Worm (Caenorhabditis elegans) whole organism, L1 larva: ENCODE data around the gene C03C10.2.

Experiments
- C16A3.4 ChIP-seq: fragments of 150-350 bp; optimal IDR thresholded peaks from 2 replicates; lab custom pipeline; 2014; ENCODE audit warnings: missing biosample characterization, missing genetic modification characterization
- C34B4.2 ChIP-seq: sonication (generic microtip); optimal IDR thresholded peaks from 2 replicates; lab custom pipeline; 2017; ENCODE audit warnings: mild to moderate bottlenecking, missing genetic modification characterization, missing compliant biosample characterization
- aha-1 ChIP-seq: fragments of 150-350 bp; optimal IDR thresholded peaks from 2 replicates; lab custom pipeline; 2014; ENCODE audit warnings: missing biosample characterization, missing genetic modification characterization
- alr-1 ChIP-seq: fragments of 200-800 bp; sonication (Bioruptor generic); optimal IDR thresholded peaks from 2 replicates; lab custom pipeline; 2018; ENCODE audit warnings: borderline replicate concordance, mild to moderate bottlenecking, missing genetic modification characterization, missing compliant biosample characterization
- ceh-8 ChIP-seq: fragments of 200-800 bp; sonication (Bioruptor generic); optimal IDR thresholded peaks from 2 replicates; lab custom pipeline; 2018; ENCODE audit warnings: mild to moderate bottlenecking, missing genetic modification characterization, moderate library complexity, missing compliant biosample characterization
- ceh-82 ChIP-seq, 3 experiments: fragments of 150-350 bp in 1 of 3; sonication (generic microtip) in 2 of 3; optimal IDR thresholded peaks; 2 replicates each; lab custom pipeline; 2014 to 2017; ENCODE audit warnings: missing biosample characterization in 3 of 3, missing genetic modification characterization in 3 of 3
- ceh-90 ChIP-seq: sonication (generic microtip); optimal IDR thresholded peaks from 2 replicates; lab custom pipeline; 2016; ENCODE audit warnings: missing genetic modification characterization, missing compliant biosample characterization
- ces-1 ChIP-seq: fragments of 150-350 bp; optimal IDR thresholded peaks from 2 replicates; lab custom pipeline; 2014; ENCODE audit warnings: missing biosample characterization, missing genetic modification reagents, missing genetic modification characterization
- dpl-1 ChIP-seq, 3 experiments: fragments of 150-350 bp in 2 of 3; sonication (generic microtip) in 1 of 3; optimal IDR thresholded peaks; 2 replicates each; lab custom pipeline; 2014 to 2017; ENCODE audit warnings: missing biosample characterization in 3 of 3, missing genetic modification characterization in 3 of 3, missing genetic modification reagents in 3 of 3
- dsc-1 ChIP-seq: sonication (generic microtip); optimal IDR thresholded peaks from 2 replicates; lab custom pipeline; 2016; ENCODE audit warnings: mild to moderate bottlenecking, missing genetic modification characterization, missing compliant biosample characterization
- efl-1 ChIP-seq, 4 experiments: fragments of 150-350 bp; optimal IDR thresholded peaks in 3 of 4; peaks in 1 of 4; 1 replicate in 1 of 4; 2 replicates in 3 of 4; lab custom pipeline; 2014; ENCODE audit warnings: missing biosample characterization in 2 of 4, missing genetic modification characterization in 2 of 4, missing genetic modification reagents in 2 of 4
- egl-13 ChIP-seq: sonication (generic microtip); optimal IDR thresholded peaks from 2 replicates; lab custom pipeline; 2016; ENCODE audit warnings: missing genotype, missing genetic modification reagents, missing genetic modification characterization, missing compliant biosample characterization
- egl-27 ChIP-seq, 2 experiments: fragments of 150-350 bp in 1 of 2; sonication (generic microtip); optimal IDR thresholded peaks; 3 replicates each; lab custom pipeline; 2017 to 2018; ENCODE audit warnings: missing biosample characterization in 2 of 2, missing genetic modification characterization in 2 of 2, missing genetic modification reagents in 2 of 2
- elt-2 ChIP-seq: sonication (generic microtip); optimal IDR thresholded peaks from 2 replicates; lab custom pipeline; 2016; ENCODE audit warnings: missing genetic modification characterization, mild to moderate bottlenecking, inconsistent platforms, missing compliant biosample characterization, missing genetic modification reagents
- elt-3 ChIP-seq, 6 experiments: fragments of 150-350 bp in 1 of 6; sonication (generic microtip); optimal IDR thresholded peaks; 2 replicates each; lab custom pipeline; 2017 to 2018; ENCODE audit warnings: missing biosample characterization in 6 of 6, missing genetic modification characterization in 6 of 6, inconsistent platforms in 1 of 6
- ets-5 ChIP-seq: fragments of 200-800 bp; sonication (Bioruptor generic); IDR thresholded peaks from 2 replicates; pipeline ENCODE4 v1.3.6; 2022; ENCODE audit warnings: missing genetic modification characterization, missing compliant biosample characterization
- fkh-8 ChIP-seq: sonication (generic microtip); optimal IDR thresholded peaks from 2 replicates; lab custom pipeline; 2016; ENCODE audit warnings: mild to moderate bottlenecking, missing genetic modification characterization, missing compliant biosample characterization
- fos-1 ChIP-seq: fragments of 150-350 bp; optimal IDR thresholded peaks from 2 replicates; lab custom pipeline; 2014; ENCODE audit warnings: missing biosample characterization, missing genetic modification characterization
- hlh-17 ChIP-seq: fragments of 200-800 bp; sonication (Bioruptor generic); optimal IDR thresholded peaks from 2 replicates; lab custom pipeline; 2018; ENCODE audit warnings: missing genetic modification characterization, mild to moderate bottlenecking, missing compliant biosample characterization, moderate library complexity, borderline replicate concordance
- hlh-4 ChIP-seq: sonication (generic microtip); optimal IDR thresholded peaks from 2 replicates; lab custom pipeline; 2016; ENCODE audit warnings: mild to moderate bottlenecking, missing genetic modification characterization, missing compliant biosample characterization
- irx-1 ChIP-seq: sonication (generic microtip); optimal IDR thresholded peaks from 2 replicates; lab custom pipeline; 2016; ENCODE audit warnings: missing genetic modification characterization, missing compliant biosample characterization
- jun-1 ChIP-seq: fragments of 150-350 bp; optimal IDR thresholded peaks from 2 replicates; lab custom pipeline; 2014; ENCODE audit warnings: missing biosample characterization, missing genetic modification reagents, missing genetic modification characterization
- lin-13 ChIP-seq: fragments of 150-350 bp; optimal IDR thresholded peaks from 2 replicates; lab custom pipeline; 2014; ENCODE audit warnings: missing biosample characterization, missing genetic modification reagents, missing genetic modification characterization
- lin-14 ChIP-seq: fragments of 200-800 bp; sonication (Bioruptor generic); optimal IDR thresholded peaks from 2 replicates; lab custom pipeline; 2018; ENCODE audit warnings: mild to moderate bottlenecking, missing genetic modification characterization, moderate library complexity, missing compliant biosample characterization
- lin-15B ChIP-seq: fragments of 150-350 bp; sonication (generic microtip); optimal IDR thresholded peaks from 3 replicates; lab custom pipeline; 2014; ENCODE audit warnings: missing biosample characterization, missing genetic modification characterization
- lin-35 ChIP-seq, 2 experiments: fragments of 150-350 bp; optimal IDR thresholded peaks; 2 replicates each; lab custom pipeline; 2014; ENCODE audit warnings: missing biosample characterization in 2 of 2, missing genetic modification characterization in 2 of 2, missing genetic modification reagents in 2 of 2
- lin-39 ChIP-seq: fragments of 150-350 bp; optimal IDR thresholded peaks from 2 replicates; lab custom pipeline; 2014; ENCODE audit warnings: missing biosample characterization, missing genetic modification reagents, missing genetic modification characterization
- lir-3 ChIP-seq: sonication (generic microtip); optimal IDR thresholded peaks from 2 replicates; lab custom pipeline; 2016; ENCODE audit warnings: mild to moderate bottlenecking, missing genetic modification characterization, moderate library complexity, missing compliant biosample characterization; ENCODE audit not compliant: poor library complexity
- lsy-2 ChIP-seq, 2 experiments: fragments of 150-350 bp; optimal IDR thresholded peaks; 2 replicates each; lab custom pipeline; 2014; ENCODE audit warnings: missing biosample characterization in 2 of 2, missing genetic modification characterization in 2 of 2
- mef-2 ChIP-seq: fragments of 150-350 bp; optimal IDR thresholded peaks from 2 replicates; lab custom pipeline; 2014; ENCODE audit warnings: missing biosample characterization, missing genetic modification characterization
- mep-1 ChIP-seq: fragments of 150-350 bp; optimal IDR thresholded peaks from 2 replicates; lab custom pipeline; 2014; ENCODE audit warnings: missing biosample characterization, missing genetic modification characterization
- nhr-11 ChIP-seq: fragments of 150-350 bp; optimal IDR thresholded peaks from 2 replicates; lab custom pipeline; 2014; ENCODE audit warnings: missing biosample characterization, missing genetic modification characterization
- nhr-19 ChIP-seq: fragments of 200-800 bp; sonication (Bioruptor generic); conservative IDR thresholded peaks from 2 replicates; pipeline ENCODE4 v1.3.6; 2022; ENCODE audit warnings: missing genetic modification characterization, missing compliant biosample characterization
- nhr-20 ChIP-seq: sonication (generic microtip); optimal IDR thresholded peaks from 2 replicates; lab custom pipeline; 2016; ENCODE audit warnings: mild to moderate bottlenecking, missing genetic modification characterization, missing compliant biosample characterization
- nhr-47 ChIP-seq: sonication (generic microtip); optimal IDR thresholded peaks from 2 replicates; lab custom pipeline; 2016; ENCODE audit warnings: mild to moderate bottlenecking, missing genetic modification characterization, moderate library complexity, missing compliant biosample characterization
- nhr-71 ChIP-seq: sonication (generic microtip); optimal IDR thresholded peaks from 2 replicates; lab custom pipeline; 2016; ENCODE audit warnings: mild to moderate bottlenecking, missing genetic modification characterization, moderate library complexity, missing compliant biosample characterization
- nhr-77 ChIP-seq: fragments of 150-350 bp; optimal IDR thresholded peaks from 2 replicates; lab custom pipeline; 2014; ENCODE audit warnings: missing biosample characterization, missing genetic modification characterization
- pqm-1 ChIP-seq: sonication (generic microtip); optimal IDR thresholded peaks from 3 replicates; lab custom pipeline; 2017; ENCODE audit warnings: missing biosample characterization, missing genetic modification characterization
- skn-1 ChIP-seq: fragments of 150-350 bp; optimal IDR thresholded peaks from 2 replicates; lab custom pipeline; 2014; ENCODE audit warnings: missing biosample characterization, missing genetic modification characterization
- sox-4 ChIP-seq: sonication (generic microtip); optimal IDR thresholded peaks from 2 replicates; lab custom pipeline; 2016; ENCODE audit warnings: missing genetic modification characterization, missing compliant biosample characterization
- swsn-7 ChIP-seq: sonication (generic microtip); optimal IDR thresholded peaks from 2 replicates; lab custom pipeline; 2016; ENCODE audit warnings: missing genetic modification characterization, missing compliant biosample characterization
- unc-130 ChIP-seq: fragments of 150-350 bp; optimal IDR thresholded peaks from 2 replicates; lab custom pipeline; 2017; ENCODE audit warnings: missing biosample characterization, missing genetic modification characterization, inconsistent platforms
- unc-30 ChIP-seq: sonication (generic microtip); optimal IDR thresholded peaks from 2 replicates; lab custom pipeline; 2017; ENCODE audit warnings: missing biosample characterization, missing genetic modification characterization
- unc-62 ChIP-seq: fragments of 150-350 bp; optimal IDR thresholded peaks from 2 replicates; lab custom pipeline; 2014; ENCODE audit warnings: missing biosample characterization, missing genetic modification reagents, missing genetic modification characterization
- xbp-1 ChIP-seq: sonication (generic microtip); optimal IDR thresholded peaks from 2 replicates; lab custom pipeline; 2016; ENCODE audit warnings: missing genetic modification characterization, missing compliant biosample characterization
- zag-1 ChIP-seq: fragments of 150-350 bp; optimal IDR thresholded peaks from 2 replicates; lab custom pipeline; 2014; ENCODE audit warnings: missing biosample characterization, missing genetic modification characterization
- zip-4 ChIP-seq: fragments of 200-800 bp; sonication (Bioruptor generic); optimal IDR thresholded peaks from 2 replicates; lab custom pipeline; 2018; ENCODE audit warnings: mild to moderate bottlenecking, missing genetic modification characterization, moderate library complexity, missing compliant biosample characterization
- ztf-4 ChIP-seq: fragments of 150-350 bp; optimal IDR thresholded peaks from 2 replicates; lab custom pipeline; 2014; ENCODE audit warnings: missing biosample characterization, missing genetic modification characterization

The C03C10.2 gene

DNA sequence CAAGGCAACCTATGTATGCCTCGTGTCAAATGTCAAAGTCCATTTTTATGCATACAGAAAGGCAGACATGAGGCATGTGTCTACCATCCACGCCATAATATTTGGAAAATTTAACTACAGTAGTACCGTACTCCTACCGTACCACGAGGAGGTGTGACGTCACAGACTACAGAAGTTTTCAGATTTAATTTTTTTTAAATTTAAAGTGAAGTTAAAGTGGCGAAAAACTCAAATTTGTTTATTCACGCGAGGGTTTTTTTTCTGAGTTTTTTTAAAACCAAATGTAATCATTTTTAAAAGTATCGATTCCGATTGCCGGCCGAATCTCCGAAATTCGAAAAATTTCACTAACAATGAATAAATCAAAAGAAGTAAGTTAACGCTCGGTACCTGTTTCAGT lies at the start of gene C03C10.2:
Gene C03C10.2, plus strand, starts transcription at position 301 of the 400 bp plus-strand sequence.
- TF ChIP-seq fkh-8 (tag; lab: Kevin White, UChicago) (no peak), swsn-7 (tag; lab: Kevin White, UChicago) (no peak), ets-5 (GFP tag; lab: Robert Waterston, UW) (no peak), pqm-1 (tag; lab: Kevin White, UChicago) (no peak), aha-1 (no peak), jun-1 (tag; lab: Kevin White, UChicago) (no peak), lin-39 (tag; lab: Kevin White, UChicago) (no peak), hlh-17 (no peak), nhr-20 (tag; lab: Kevin White, UChicago) (no peak), ces-1 (GFP tag; lab: Kevin White, UChicago) (no peak), dpl-1 (GFP tag; optimal IDR thresholded peaks at IDR 0.05; lab: Kevin White, UChicago) (no peak), lin-13 (no peak), unc-130 (no peak), ztf-4 (no peak)
- TF ChIP-seq, all 84 proteins: peak for 0

DNA sequence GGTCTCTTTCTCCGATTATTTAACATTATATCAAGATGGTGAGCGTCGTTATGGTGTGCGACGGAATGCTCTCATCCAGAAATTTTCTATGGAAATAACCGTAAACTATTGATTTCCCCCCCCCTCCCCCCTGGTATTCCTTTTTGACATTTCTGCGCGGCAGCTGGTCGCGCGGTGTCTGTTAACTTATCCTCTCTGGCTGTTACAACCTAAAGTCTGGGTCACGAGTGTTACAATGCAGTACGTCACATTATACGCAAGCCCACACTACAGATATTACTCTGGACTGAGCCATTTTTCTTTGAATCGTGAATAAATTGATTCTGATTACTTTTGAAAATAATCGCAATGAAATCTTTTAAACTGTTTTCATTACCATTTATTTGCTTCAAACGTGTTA lies 41.7 kb upstream of the C03C10.2 start:
- TF ChIP-seq efl-1 (optimal IDR thresholded peaks at IDR 0.05; lab: Kevin White, UChicago) (no peak), efl-1 (GFP tag; optimal IDR thresholded peaks at IDR 0.05 in 1 of 2; lab: Kevin White, UChicago) (peak in 1 of 2 experiments; percentile 32), alr-1 (tag; lab: Kevin White, UChicago) (no peak)

DNA sequence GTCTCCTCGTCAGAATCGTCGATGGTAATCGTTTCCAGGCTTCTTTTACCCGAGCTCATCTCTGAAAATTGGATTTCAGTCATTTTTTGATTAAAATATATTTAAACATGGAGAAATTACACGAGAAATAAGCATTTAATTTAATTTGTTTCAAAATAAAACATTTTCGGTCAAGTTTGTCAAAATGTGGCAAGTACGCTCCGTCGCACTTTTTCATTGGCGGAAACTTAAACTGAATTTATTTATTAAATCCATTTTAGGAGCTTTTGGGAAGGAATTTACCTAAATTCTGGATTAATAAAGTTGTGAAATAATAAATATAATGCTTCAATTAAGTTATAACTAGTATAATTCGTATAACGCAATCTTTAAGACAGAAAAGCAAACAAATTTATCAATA lies 33.0 kb upstream of the C03C10.2 start, which contains the start of gene rcq-5:
Gene rcq-5, minus strand, starts transcription at position 83 of the 400 bp plus-strand sequence.
- TF ChIP-seq lin-13 (no peak), mef-2 (tag; lab: Kevin White, UChicago) (no peak), unc-30 (tag; lab: Kevin White, UChicago) (no peak), lin-14 (GFP tag; lab: Kevin White, UChicago) (no peak), nhr-19 (GFP tag; lab: Robert Waterston, UW) (no peak), lin-15B (peak; percentile 7), nhr-47 (tag; lab: Kevin White, UChicago) (peak; percentile 18), zip-4 (GFP tag; lab: Kevin White, UChicago) (no peak), ceh-82 (tag; optimal IDR thresholded peaks at IDR 0.05; lab: Kevin White, UChicago) (no peak), sox-4 (tag; lab: Kevin White, UChicago) (no peak), mep-1 (peak; percentile 43), zag-1 (tag; lab: Kevin White, UChicago) (no peak), fkh-8 (tag; lab: Kevin White, UChicago) (no peak), egl-13 (tag; lab: Kevin White, UChicago) (no peak), C34B4.2 (tag; lab: Kevin White, UChicago) (no peak), ceh-8 (GFP tag; lab: Kevin White, UChicago) (no peak), hlh-4 (tag; lab: Kevin White, UChicago) (no peak), efl-1 (optimal IDR thresholded peaks at IDR 0.05; lab: Kevin White, UChicago) (peak; percentile 14 to 90), efl-1 (GFP tag; optimal IDR thresholded peaks at IDR 0.05 in 1 of 2; lab: Kevin White, UChicago) (peak; percentile 89 to 99), lin-35 (GFP tag; optimal IDR thresholded peaks at IDR 0.05; lab: Kevin White, UChicago) (peak; percentile 84 to 96), nhr-11 (tag; lab: Kevin White, UChicago) (no peak), dsc-1 (tag; lab: Kevin White, UChicago) (no peak), unc-62 (GFP tag; lab: Kevin White, UChicago) (no peak), egl-27 (tag; optimal IDR thresholded peaks at IDR 0.05; lab: Kevin White, UChicago) (no peak), elt-2 (no peak), swsn-7 (tag; lab: Kevin White, UChicago) (no peak), alr-1 (tag; lab: Kevin White, UChicago) (no peak), lir-3 (tag; lab: Kevin White, UChicago) (no peak), elt-3 (tag; optimal IDR thresholded peaks at IDR 0.05; lab: Kevin White, UChicago) (no peak), ceh-90 (tag; lab: Kevin White, UChicago) (no peak), ces-1 (GFP tag; lab: Kevin White, UChicago) (no peak), xbp-1 (tag; lab: Kevin White, UChicago) (peak; percentile 16), fos-1 (no peak), irx-1 (no peak), lsy-2 (tag; optimal IDR thresholded peaks at IDR 0.05; lab: Kevin White, UChicago) (peak; percentile 43 to 73), nhr-77 (tag; lab: Kevin White, UChicago) (no peak), nhr-71 (tag; lab: Kevin White, UChicago) (no peak), skn-1 (tag; lab: Kevin White, UChicago) (peak; percentile 50), dpl-1 (GFP tag; optimal IDR thresholded peaks at IDR 0.05; lab: Kevin White, UChicago) (peak; percentile 78 to 90 (median 88)), C16A3.4 (tag; lab: Kevin White, UChicago) (peak; percentile 56)
